Fruit fly (Drosophila melanogaster): ENCODE results near the gene BBS8.

DNA sequence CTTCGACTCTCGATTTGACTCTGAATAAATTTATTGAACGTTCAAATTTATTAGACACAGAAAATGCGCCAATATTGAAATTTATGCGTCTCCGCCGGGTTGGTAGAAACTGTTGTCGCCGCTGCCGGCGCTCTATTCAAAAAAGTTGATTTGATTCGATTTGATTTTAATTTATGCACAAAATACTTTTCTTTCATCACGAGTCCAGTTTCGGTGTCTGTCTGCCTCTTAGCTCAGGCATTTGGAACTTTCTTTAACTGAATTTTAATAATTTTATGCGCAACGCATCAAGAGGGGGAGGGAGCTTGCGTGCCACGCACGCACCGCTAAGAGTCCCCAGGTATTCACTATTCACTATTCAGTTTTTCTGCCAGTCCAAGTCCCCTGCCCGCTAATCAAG lies 14.8 kb downstream of the BBS8 start:
- TF ChIP-seq CG8478 (optimal IDR thresholded peaks at IDR 0.05) = no peak
- TF ChIP-seq CTCF (optimal IDR thresholded peaks at IDR 0.05) = no peak

Data from S2 (cell line).